Worm (Caenorhabditis elegans): ENCODE data around the gene Y57A10A.31.

The Y57A10A.31 gene

DNA sequence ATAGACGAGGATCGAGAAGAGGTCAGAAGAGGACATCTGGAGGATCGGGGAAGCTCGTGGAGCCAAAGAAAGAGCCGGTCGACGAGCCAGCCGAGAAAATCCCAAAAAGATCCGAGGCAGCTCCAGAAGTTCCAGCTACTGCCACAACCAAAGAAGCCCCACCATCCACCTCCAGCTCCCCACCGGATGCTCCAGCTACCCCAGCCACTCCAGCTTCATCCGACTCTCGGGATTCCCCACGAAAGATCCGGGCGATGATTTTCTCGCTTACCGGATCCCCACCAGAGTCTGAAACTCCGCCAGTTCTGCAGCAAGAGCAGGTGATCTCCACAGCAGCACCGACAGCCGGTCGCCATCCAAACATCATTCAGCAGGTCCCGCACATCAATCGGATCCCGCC lies 53.7 kb downstream of the Y57A10A.31 start:
- TF ChIP-seq fkh-10 (GFP tag; optimal IDR thresholded peaks at IDR 0.05) (no peak), sox-2 (GFP tag; IDR thresholded peaks at IDR 0.05) (no peak), unc-86 (tag; optimal IDR thresholded peaks at IDR 0.05) (no peak), K09A11.1 (tag; optimal IDR thresholded peaks at IDR 0.05; ENCODE audit: insufficient read depth) (no peak), ceh-14 (tag; optimal IDR thresholded peaks at IDR 0.05) (no peak), ceh-9 (tag; optimal IDR thresholded peaks at IDR 0.05) (no peak), fkh-6 (tag; optimal IDR thresholded peaks at IDR 0.05) (no peak), hlh-13 (GFP tag; optimal IDR thresholded peaks at IDR 0.05) (no peak), hlh-30 (tag; optimal IDR thresholded peaks at IDR 0.05; ENCODE audit: insufficient read depth) (no peak)

DNA sequence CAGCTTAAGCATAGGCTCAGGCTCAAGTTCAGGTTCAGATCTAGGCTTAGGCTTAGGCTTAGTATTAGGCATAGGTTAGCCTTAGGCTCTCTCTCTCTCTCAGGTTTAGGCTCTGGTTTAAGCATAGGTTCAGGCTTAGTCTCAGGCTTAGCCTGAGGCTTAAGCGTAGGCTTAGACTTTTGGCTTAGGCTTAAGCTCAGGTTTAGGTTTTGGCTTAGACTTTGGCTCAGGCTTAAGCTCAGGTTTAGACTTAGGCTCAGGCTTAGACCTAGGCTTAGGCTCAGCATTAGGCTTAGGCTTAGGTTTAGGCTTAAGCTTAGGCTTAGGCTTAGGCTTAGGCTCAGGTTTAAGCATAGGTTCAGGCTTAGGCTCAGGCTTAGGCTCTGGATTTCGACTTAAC lies 54.5 kb downstream of the Y57A10A.31 start:
- TF ChIP-seq sox-4 (tag; optimal IDR thresholded peaks at IDR 0.05) (no peak), dve-1 (tag; optimal IDR thresholded peaks at IDR 0.05) (peak; percentile 65)

DNA sequence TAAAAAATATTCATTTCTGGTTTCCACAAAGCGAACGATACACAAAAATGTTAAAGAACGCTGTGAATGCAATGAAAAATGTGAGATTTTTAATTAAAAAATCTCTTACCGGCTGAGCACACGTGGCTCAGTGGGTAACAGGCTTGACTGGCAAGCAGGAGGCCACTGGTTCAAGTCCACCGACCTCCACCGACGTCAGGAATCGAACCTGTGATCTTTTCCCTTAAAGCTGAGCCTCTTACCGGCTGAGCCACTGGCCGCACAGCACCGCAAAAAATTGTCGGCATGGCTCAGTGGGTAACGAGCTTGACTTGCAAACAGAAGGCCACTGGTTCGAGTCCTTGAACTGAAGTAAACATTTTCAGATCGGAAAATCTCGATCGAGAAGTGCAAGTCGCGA lies 55.6 kb downstream of the Y57A10A.31 start, which contains the start of gene C44C11.6:
Gene C44C11.6, plus strand, starts transcription at position 23 of the 400 bp plus-strand sequence.
- TF ChIP-seq F13H6.1 (tag; optimal IDR thresholded peaks at IDR 0.05) (no peak), pha-2 (tag; optimal IDR thresholded peaks at IDR 0.05) (no peak), zip-5 (tag; optimal IDR thresholded peaks at IDR 0.05) (no peak), fkh-6 (tag; optimal IDR thresholded peaks at IDR 0.05) (no peak), ceh-6 (GFP tag; optimal IDR thresholded peaks at IDR 0.05) (no peak), ceh-22 (tag; optimal IDR thresholded peaks at IDR 0.05) (no peak), tbx-7 (tag; optimal IDR thresholded peaks at IDR 0.05) (no peak), ceh-31 (tag; optimal IDR thresholded peaks at IDR 0.05) (no peak), ceh-30 (tag; optimal IDR thresholded peaks at IDR 0.05) (no peak)

ce11 chrII:12346289-12346989 lies 57.3 kb downstream of the Y57A10A.31 start:
- TF ChIP-seq che-1 (tag; optimal IDR thresholded peaks at IDR 0.05), result no peak
- TF ChIP-seq K02D7.2 (tag; optimal IDR thresholded peaks at IDR 0.05), result no peak
- no peak for TF ChIP-seq dve-1 (tag; optimal IDR thresholded peaks at IDR 0.05)
- TF ChIP-seq mec-3 (tag; optimal IDR thresholded peaks at IDR 0.05; ENCODE audit: borderline replicate concordance), result no peak
- TF ChIP-seq fax-1 (tag; optimal IDR thresholded peaks at IDR 0.05), result no peak
- no peak for TF ChIP-seq T23F11.4 (GFP tag; optimal IDR thresholded peaks at IDR 0.05)
- no peak for TF ChIP-seq lim-6 (tag; optimal IDR thresholded peaks at IDR 0.05)
- TF ChIP-seq unc-42 (tag; optimal IDR thresholded peaks at IDR 0.05), result no peak
- TF ChIP-seq lin-11 (tag; optimal IDR thresholded peaks at IDR 0.05), result no peak
- TF ChIP-seq pha-4 (tag; optimal IDR thresholded peaks at IDR 0.05), result no peak
- no peak for TF ChIP-seq ceh-9 (tag; optimal IDR thresholded peaks at IDR 0.05)

DNA sequence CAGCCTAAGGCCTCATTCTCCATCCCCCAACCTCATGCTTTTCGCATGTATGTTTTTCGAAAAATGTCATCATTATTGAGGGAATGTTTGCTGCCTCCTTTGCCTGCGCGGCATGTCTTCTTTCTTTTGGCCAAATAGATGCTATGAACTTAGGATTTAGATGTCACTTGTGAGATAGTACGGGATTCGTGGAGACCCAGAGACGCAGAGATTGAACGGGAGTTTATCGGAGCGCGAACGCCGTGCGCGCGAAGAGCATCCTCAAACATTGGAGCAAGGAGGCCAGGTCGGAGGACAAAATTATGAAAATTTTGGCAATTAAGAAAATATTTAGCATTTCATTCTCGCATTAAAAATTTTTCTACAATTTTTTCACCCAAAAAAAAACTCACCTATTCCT lies 59.8 kb downstream of the Y57A10A.31 start:
- TF ChIP-seq ceh-14 (tag; optimal IDR thresholded peaks at IDR 0.05), result no peak
- TF ChIP-seq rnt-1 (tag; optimal IDR thresholded peaks at IDR 0.05), result no peak
- peak; percentile 17 for TF ChIP-seq ceh-31 (tag; optimal IDR thresholded peaks at IDR 0.05)
- TF ChIP-seq pax-1 (tag; optimal IDR thresholded peaks at IDR 0.05), result peak; percentile 64
- no peak for TF ChIP-seq ceh-22 (tag; optimal IDR thresholded peaks at IDR 0.05)
- no peak for TF ChIP-seq unc-3 (GFP tag; conservative IDR thresholded peaks at IDR 0.05)
- TF ChIP-seq unc-3 (tag; optimal IDR thresholded peaks at IDR 0.05), result no peak

DNA sequence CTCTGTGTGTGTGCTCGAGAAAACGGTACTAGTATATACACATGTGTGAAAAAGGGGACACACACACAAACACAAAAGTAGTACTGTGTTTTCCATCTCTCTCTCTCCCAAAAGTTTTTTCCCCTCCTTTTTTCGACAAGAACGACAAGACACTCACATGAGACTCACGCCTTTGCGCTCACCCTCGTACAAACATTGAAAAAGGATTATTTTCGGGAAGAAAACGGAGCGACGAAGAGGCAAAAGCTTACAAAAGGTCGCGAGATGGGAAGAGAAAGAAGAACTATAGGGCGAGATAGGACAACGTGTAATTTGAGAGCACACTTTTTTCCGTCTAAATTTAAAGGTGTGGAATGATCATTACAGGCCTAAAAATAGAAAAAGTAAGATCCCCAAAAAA lies 60.7 kb downstream of the Y57A10A.31 start:
- no peak for TF ChIP-seq ceh-48 (tag; optimal IDR thresholded peaks at IDR 0.05)
- TF ChIP-seq ceh-6 (GFP tag; optimal IDR thresholded peaks at IDR 0.05), result no peak
- TF ChIP-seq nhr-11 (tag; optimal IDR thresholded peaks at IDR 0.05), result no peak
- no peak for TF ChIP-seq unc-86 (tag; optimal IDR thresholded peaks at IDR 0.05)
- TF ChIP-seq Y22D7AL.16 (tag; optimal IDR thresholded peaks at IDR 0.05), result no peak
- TF ChIP-seq ceh-34 (tag; optimal IDR thresholded peaks at IDR 0.05), result no peak
- TF ChIP-seq elt-4 (tag; optimal IDR thresholded peaks at IDR 0.05), result no peak
- TF ChIP-seq syd-9 (tag; optimal IDR thresholded peaks at IDR 0.05), result no peak
- no peak for TF ChIP-seq mec-3 (tag; optimal IDR thresholded peaks at IDR 0.05; ENCODE audit: borderline replicate concordance)
- no peak for TF ChIP-seq zip-5 (tag; optimal IDR thresholded peaks at IDR 0.05)
- no peak for TF ChIP-seq pag-3 (tag; optimal IDR thresholded peaks at IDR 0.05; ENCODE audit: borderline replicate concordance)
- no peak for TF ChIP-seq che-1 (tag; optimal IDR thresholded peaks at IDR 0.05)
- no peak for TF ChIP-seq fax-1 (tag; optimal IDR thresholded peaks at IDR 0.05)
- no peak for TF ChIP-seq odd-2 (tag; optimal IDR thresholded peaks at IDR 0.05)
- no peak for TF ChIP-seq dmd-4 (tag; optimal IDR thresholded peaks at IDR 0.05; ENCODE audit: borderline replicate concordance)
- no peak for TF ChIP-seq lim-6 (tag; optimal IDR thresholded peaks at IDR 0.05)
- TF ChIP-seq madf-2 (tag; optimal IDR thresholded peaks at IDR 0.05), result no peak
- no peak for TF ChIP-seq ceh-24 (tag; optimal IDR thresholded peaks at IDR 0.05)
